Fruit fly (Drosophila melanogaster): ENCODE results near the gene Sirt7.

Gene Sirt7

DNA sequence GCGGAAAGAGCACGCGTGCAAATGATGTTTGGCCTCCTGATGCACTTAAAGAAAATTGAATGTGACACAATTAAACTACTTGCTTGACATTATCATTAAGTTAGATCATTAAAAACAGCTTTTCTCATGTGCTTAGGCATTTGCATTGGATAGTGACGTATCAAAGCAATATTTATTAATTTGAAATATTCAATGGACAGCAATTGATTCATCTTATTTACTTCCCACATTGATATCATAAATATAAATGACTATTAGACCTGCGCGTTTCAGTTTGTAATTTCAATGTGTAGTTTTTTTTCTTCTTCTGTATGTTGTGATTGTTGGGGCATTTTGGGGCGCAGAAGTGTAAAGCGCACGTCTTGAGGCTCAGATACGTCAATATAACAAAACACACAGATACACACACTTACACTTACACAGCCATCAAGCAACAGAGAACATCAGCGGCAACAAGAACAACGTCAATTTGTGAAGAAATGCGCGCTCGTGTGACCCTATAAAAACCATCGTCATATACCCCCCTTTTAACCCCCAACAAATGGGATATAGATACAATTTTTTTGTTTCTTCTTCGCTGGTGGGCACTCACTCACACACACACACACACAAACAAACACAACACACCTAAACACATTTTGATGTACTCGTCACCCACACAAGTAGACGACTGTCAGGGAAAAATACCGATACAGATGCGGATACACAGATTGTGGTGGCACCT, 33.4 kb downstream of the Sirt7 start (continued):
- TF ChIP-seq CG4360 (GFP tag; IDR thresholded peaks at IDR 0.05): peak; percentile 20; the same call in 1 of the 2 replicates
- no peak for TF ChIP-seq Lhr (GFP tag; optimal IDR thresholded peaks at IDR 0.05)
- peak; percentile 59 for TF ChIP-seq tin (GFP tag; optimal IDR thresholded peaks at IDR 0.05)
- TF ChIP-seq NK7.1 (GFP tag; optimal IDR thresholded peaks at IDR 0.05): peak; percentile 46
- TF ChIP-seq CG14441 (GFP tag; IDR thresholded peaks at IDR 0.05): 0 out of 2 replicates have a peak, but pooled peaks have one; percentile 34
- no peak for TF ChIP-seq CG10543 (GFP tag; optimal IDR thresholded peaks at IDR 0.05)
- TF ChIP-seq sqz (GFP tag; optimal IDR thresholded peaks at IDR 0.05): peak; percentile 32
- peak; percentile 37; the same call in 1 of the 3 replicates for TF ChIP-seq ase (GFP tag; IDR thresholded peaks at IDR 0.05)
- TF ChIP-seq trem (tag; optimal IDR thresholded peaks at IDR 0.05): peak; percentile 77
- TF ChIP-seq Sox100B (GFP tag; optimal IDR thresholded peaks at IDR 0.05): peak; percentile 78
- TF ChIP-seq H2.0 (GFP tag; IDR thresholded peaks at IDR 0.05): peak; percentile 51
- no peak for TF ChIP-seq CG8478 (optimal IDR thresholded peaks at IDR 0.05)
- no peak for TF ChIP-seq GATAe (GFP tag; conservative IDR thresholded peaks at IDR 0.05)
- TF ChIP-seq CG7556 (GFP tag; optimal IDR thresholded peaks at IDR 0.05): peak; percentile 83
- TF ChIP-seq gce (GFP tag; IDR thresholded peaks at IDR 0.05): 0 out of 3 replicates have a peak, but pooled peaks have one; percentile 41
- TF ChIP-seq Side (GFP tag; optimal IDR thresholded peaks at IDR 0.05): peak; percentile 43
- TF ChIP-seq Usf (GFP tag; optimal IDR thresholded peaks at IDR 0.05): peak; percentile 20
- TF ChIP-seq Lim3 (GFP tag; IDR thresholded peaks at IDR 0.05): no peak
- peak; percentile 70 for TF ChIP-seq PHDP (tag; optimal IDR thresholded peaks at IDR 0.05)
- no peak for TF ChIP-seq HLHmδ (GFP tag; optimal IDR thresholded peaks at IDR 0.05)
- no peak for TF ChIP-seq dati (GFP tag; IDR thresholded peaks at IDR 0.05)
- TF ChIP-seq CG7987 (GFP tag; optimal IDR thresholded peaks at IDR 0.05): no peak
- peak; percentile 74 for TF ChIP-seq CG14710 (tag; optimal IDR thresholded peaks at IDR 0.05)
- peak; percentile 54 for TF ChIP-seq CG12104 (GFP tag; optimal IDR thresholded peaks at IDR 0.05)
- peak; percentile 36 for TF ChIP-seq Six4 (GFP tag; optimal IDR thresholded peaks at IDR 0.05)
- no peak for TF ChIP-seq C15 (GFP tag; IDR thresholded peaks at IDR 0.05)
- TF ChIP-seq Fer1 (GFP tag; optimal IDR thresholded peaks at IDR 0.05): peak; percentile 58
- TF ChIP-seq CG13424 (tag; optimal IDR thresholded peaks at IDR 0.05): peak; percentile 74
- TF ChIP-seq bcd (GFP tag; optimal IDR thresholded peaks at IDR 0.05): peak; percentile 69
- no peak for TF ChIP-seq Doc3 (GFP tag; IDR thresholded peaks at IDR 0.05; ENCODE audit: partially characterized antibody)
- 0 out of 2 replicates have a peak, but pooled peaks have one; percentile 19 for TF ChIP-seq Drgx (GFP tag; IDR thresholded peaks at IDR 0.05)
- TF ChIP-seq NFAT (GFP tag; IDR thresholded peaks at IDR 0.05): no peak
- no peak for TF ChIP-seq Taf1 (GFP tag; IDR thresholded peaks at IDR 0.05)
- TF ChIP-seq Adf1 (GFP tag; IDR thresholded peaks at IDR 0.05): no peak
- TF ChIP-seq Rfx (GFP tag; IDR thresholded peaks at IDR 0.05): peak; percentile 63
- peak; percentile 71 for TF ChIP-seq sisA (GFP tag; IDR thresholded peaks at IDR 0.05)
- peak; percentile 36 for TF ChIP-seq Spps (tag; optimal IDR thresholded peaks at IDR 0.05)
- TF ChIP-seq gsb (GFP tag; IDR thresholded peaks at IDR 0.05): no peak
- TF ChIP-seq bowl (GFP tag; IDR thresholded peaks at IDR 0.05): no peak
- TF ChIP-seq E2f2 (GFP tag; IDR thresholded peaks at IDR 0.05): peak; percentile 27; the same call in 1 of the 2 replicates
- peak; percentile 45 for TF ChIP-seq CG10654 (GFP tag; optimal IDR thresholded peaks at IDR 0.05)
- peak; percentile 55 for TF ChIP-seq CG12155 (GFP tag; optimal IDR thresholded peaks at IDR 0.05)
- no peak for TF ChIP-seq fd64A (GFP tag; optimal IDR thresholded peaks at IDR 0.05)
- no peak for TF ChIP-seq Optix (GFP tag; IDR thresholded peaks at IDR 0.05)
- peak; percentile 35; the same call in 1 of the 2 replicates for TF ChIP-seq slbo (GFP tag; IDR thresholded peaks at IDR 0.05)
- peak; percentile 74 for TF ChIP-seq vvl (GFP tag; IDR thresholded peaks at IDR 0.05)
- TF ChIP-seq CG8944 (GFP tag; optimal IDR thresholded peaks at IDR 0.05): peak; percentile 52
- TF ChIP-seq CG4820 (GFP tag; optimal IDR thresholded peaks at IDR 0.05): peak; percentile 70
- TF ChIP-seq CG4854 (GFP tag; optimal IDR thresholded peaks at IDR 0.05): peak; percentile 25
- peak; percentile 68 for TF ChIP-seq CG2120 (GFP tag; optimal IDR thresholded peaks at IDR 0.05)
- peak; percentile 49 for TF ChIP-seq CG6654 (GFP tag; optimal IDR thresholded peaks at IDR 0.05)

Data from whole organism, embryonic.